Fruit fly (Drosophila melanogaster) whole organism, embryonic: Measurements from ENCODE around the gene GstO2.

Experiments
- Atf3 ChIP-seq: fragments of 200-800 bp; sonication (Bioruptor generic); optimal IDR thresholded peaks from 3 replicates; lab custom pipeline; 2016; ENCODE audit warnings: missing biosample characterization, missing genetic modification characterization
- Awh ChIP-seq: fragments of 200-800 bp; sonication (Bioruptor generic); IDR thresholded peaks from 2 replicates; pipeline ENCODE4, ENCODE4 v1.3.6; 2022; ENCODE audit warnings: missing biosample characterization, missing genetic modification characterization
- CG10147 ChIP-seq: fragments of 200-800 bp; sonication (Bioruptor generic); optimal IDR thresholded peaks from 2 replicates; lab custom pipeline; 2019; ENCODE audit warnings: missing biosample characterization, mild to moderate bottlenecking, missing genetic modification characterization, moderate library complexity
- CG1024 ChIP-seq: fragments of 200-800 bp; sonication (Bioruptor generic); IDR thresholded peaks from 2 replicates; pipeline ENCODE4 v1.3.6; 2022; ENCODE audit warnings: missing biosample characterization, missing genetic modification characterization
- CG12071 ChIP-seq: fragments of 200-800 bp; sonication (Bioruptor generic); optimal IDR thresholded peaks from 3 replicates; lab custom pipeline; 2018; ENCODE audit warnings: missing biosample characterization, mild to moderate bottlenecking, missing genetic modification characterization
- CG12299 ChIP-seq: fragments of 200-800 bp; sonication (Bioruptor generic); optimal IDR thresholded peaks from 2 replicates; lab custom pipeline; 2018; ENCODE audit warnings: missing biosample characterization, mild to moderate bottlenecking, missing genetic modification characterization
- CG12391 ChIP-seq: fragments of 200-800 bp; sonication (Bioruptor generic); optimal IDR thresholded peaks from 3 replicates; lab custom pipeline; 2018; ENCODE audit warnings: missing biosample characterization, mild to moderate bottlenecking, missing genetic modification characterization, moderate library complexity
- CG13287 ChIP-seq: fragments of 200-800 bp; sonication (Bioruptor generic); IDR thresholded peaks from 2 replicates; pipeline ENCODE4 v1.3.6; 2022; ENCODE audit warnings: missing biosample characterization, missing genetic modification characterization; ENCODE audit not compliant: partially characterized antibody
- CG13424 ChIP-seq: fragments of 200-800 bp; sonication (Bioruptor generic); optimal IDR thresholded peaks from 2 replicates; lab custom pipeline; 2019; ENCODE audit warnings: missing biosample characterization, mild to moderate bottlenecking, missing genetic modification characterization, moderate library complexity
- CG13775 ChIP-seq: fragments of 200-800 bp; sonication (Bioruptor generic); optimal IDR thresholded peaks from 3 replicates; lab custom pipeline; 2017; ENCODE audit warnings: missing biosample characterization, mild to moderate bottlenecking, missing genetic modification characterization
- CG16863 ChIP-seq: fragments of 200-800 bp; sonication (Bioruptor generic); optimal IDR thresholded peaks from 3 replicates; lab custom pipeline; 2016; ENCODE audit warnings: missing biosample characterization, missing genetic modification characterization
- CG18619 ChIP-seq: fragments of 200-800 bp; sonication (Bioruptor generic); optimal IDR thresholded peaks from 3 replicates; lab custom pipeline; 2017; ENCODE audit warnings: missing biosample characterization, mild to moderate bottlenecking, missing genetic modification characterization
- CG2202 ChIP-seq: fragments of 200-800 bp; sonication (Bioruptor generic); optimal IDR thresholded peaks from 2 replicates; lab custom pipeline; 2018; ENCODE audit warnings: missing biosample characterization, mild to moderate bottlenecking, missing genetic modification characterization
- CG3281 ChIP-seq: fragments of 200-800 bp; sonication (Bioruptor generic); optimal IDR thresholded peaks from 3 replicates; lab custom pipeline; 2017; ENCODE audit warnings: missing biosample characterization, mild to moderate bottlenecking, missing genetic modification characterization
- CG6254 ChIP-seq: fragments of 200-800 bp; sonication (Bioruptor generic); optimal IDR thresholded peaks from 3 replicates; lab custom pipeline; 2017; ENCODE audit warnings: mild to moderate bottlenecking, missing biosample characterization, missing genetic modification reagents, missing genetic modification characterization
- CG8089 ChIP-seq: fragments of 200-800 bp; sonication (Bioruptor generic); optimal IDR thresholded peaks from 3 replicates; lab custom pipeline; 2016; ENCODE audit warnings: missing biosample characterization, missing genetic modification characterization
- CG8281 ChIP-seq: fragments of 200-800 bp; sonication (Bioruptor generic); optimal IDR thresholded peaks from 2 replicates; lab custom pipeline; 2018; ENCODE audit warnings: missing biosample characterization, mild to moderate bottlenecking, missing genetic modification characterization, moderate library complexity
- CrebB ChIP-seq: fragments of 200-800 bp; sonication (Bioruptor generic); optimal IDR thresholded peaks from 3 replicates; lab custom pipeline; 2018; ENCODE audit warnings: missing biosample characterization, mild to moderate bottlenecking, missing genetic modification characterization
- D ChIP-seq, 2 experiments: fragments of 200-800 bp in 1 of 2; fragments of >200 bp in 1 of 2; sonication (Bioruptor generic) in 1 of 2; optimal IDR thresholded peaks; 2 replicates in 1 of 2; 3 replicates in 1 of 2; lab custom pipeline; 2017; ENCODE audit warnings: mild to moderate bottlenecking in 1 of 2, missing biosample characterization in 1 of 2, missing genetic modification characterization in 1 of 2, missing genetic modification reagents in 1 of 2
- Dfd ChIP-seq, 2 experiments: fragments of >200 bp; optimal IDR thresholded peaks; 2 replicates each; lab custom pipeline; 2017; ENCODE audit warnings: missing biosample characterization in 2 of 2, missing genetic modification characterization in 2 of 2
- Dip3 ChIP-seq: fragments of 200-800 bp; sonication (Bioruptor generic); optimal IDR thresholded peaks from 3 replicates; lab custom pipeline; 2016; ENCODE audit warnings: missing biosample characterization, missing genetic modification characterization
- HmgD ChIP-seq: fragments of 200-800 bp; sonication (Bioruptor generic); optimal IDR thresholded peaks from 3 replicates; lab custom pipeline; 2016; ENCODE audit warnings: missing biosample characterization, missing genetic modification characterization
- Hsf ChIP-seq: fragments of 200-800 bp; sonication (Bioruptor generic); optimal IDR thresholded peaks from 3 replicates; lab custom pipeline; 2016; ENCODE audit warnings: missing biosample characterization, missing genetic modification characterization
- Mad ChIP-seq: fragments of 200-800 bp; sonication (Bioruptor generic); optimal IDR thresholded peaks from 2 replicates; lab custom pipeline; 2016; ENCODE audit warnings: missing biosample characterization, missing genetic modification characterization
- Neu2 ChIP-seq: fragments of 200-800 bp; sonication (Bioruptor generic); optimal IDR thresholded peaks from 3 replicates; lab custom pipeline; 2016; ENCODE audit warnings: missing biosample characterization, missing genetic modification characterization, borderline replicate concordance
- Ravus ChIP-seq: fragments of 200-800 bp; sonication (Bioruptor generic); IDR thresholded peaks from 2 replicates; pipeline ENCODE4 v1.3.6; 2022; ENCODE audit warnings: missing biosample characterization, missing genetic modification characterization
- Stat92E ChIP-seq, 3 experiments: fragments of >200 bp in 2 of 3; fragments of 200-800 bp in 1 of 3; sonication (Bioruptor generic) in 1 of 3; optimal IDR thresholded peaks; 2 replicates each; lab custom pipeline; 2017 to 2019; ENCODE audit warnings: missing biosample characterization in 3 of 3, missing genetic modification characterization in 3 of 3, mild to moderate bottlenecking in 1 of 3, moderate library complexity in 1 of 3
- ab ChIP-seq: fragments of 200-800 bp; sonication (Bioruptor generic); optimal IDR thresholded peaks from 2 replicates; lab custom pipeline; 2016; ENCODE audit warnings: missing biosample characterization, missing genetic modification characterization
- abd-A ChIP-seq: fragments of 200-800 bp; sonication (Bioruptor generic); optimal IDR thresholded peaks from 3 replicates; lab custom pipeline; 2019; ENCODE audit warnings: missing biosample characterization, mild to moderate bottlenecking, missing genetic modification characterization, moderate library complexity
- ato ChIP-seq: fragments of 200-800 bp; sonication (Bioruptor generic); IDR thresholded peaks from 2 replicates; pipeline ENCODE4 v1.3.6; 2022; ENCODE audit warnings: missing biosample characterization, missing genetic modification characterization; ENCODE audit not compliant: partially characterized antibody
- bcd ChIP-seq: fragments of 200-800 bp; sonication (Bioruptor generic); optimal IDR thresholded peaks from 2 replicates; lab custom pipeline; 2017; ENCODE audit warnings: missing biosample characterization, mild to moderate bottlenecking, missing genetic modification characterization
- br ChIP-seq: fragments of >200 bp; optimal IDR thresholded peaks from 2 replicates; lab custom pipeline; 2017
- caup ChIP-seq: fragments of 200-800 bp; sonication (Bioruptor generic); optimal IDR thresholded peaks from 3 replicates; lab custom pipeline; 2017; ENCODE audit warnings: missing biosample characterization, mild to moderate bottlenecking, missing genetic modification characterization, moderate library complexity; ENCODE audit not compliant: severe bottlenecking
- cg ChIP-seq: fragments of 200-800 bp; sonication (Bioruptor generic); optimal IDR thresholded peaks from 3 replicates; lab custom pipeline; 2019; ENCODE audit warnings: missing biosample characterization, mild to moderate bottlenecking, missing genetic modification characterization, moderate library complexity
- crp ChIP-seq, 2 experiments: fragments of 200-800 bp; sonication (Bioruptor generic); optimal IDR thresholded peaks; 2 replicates in 1 of 2; 3 replicates in 1 of 2; lab custom pipeline; 2017; ENCODE audit warnings: missing biosample characterization in 2 of 2, missing genetic modification characterization in 2 of 2, mild to moderate bottlenecking in 1 of 2, moderate library complexity in 1 of 2
- esg ChIP-seq: fragments of 200-800 bp; sonication (Bioruptor generic); conservative IDR thresholded peaks from 2 replicates; pipeline ENCODE4 v1.3.6; 2022; ENCODE audit warnings: missing biosample characterization, missing genetic modification characterization
- ftz-f1 ChIP-seq: fragments of 200-800 bp; sonication (Bioruptor generic); optimal IDR thresholded peaks from 2 replicates; lab custom pipeline; 2016; ENCODE audit warnings: missing biosample characterization, missing genetic modification characterization
- grau ChIP-seq: fragments of 200-800 bp; optimal IDR thresholded peaks from 3 replicates; lab custom pipeline; 2019; ENCODE audit warnings: missing biosample characterization, mild to moderate bottlenecking, missing genetic modification characterization, moderate library complexity
- kay ChIP-seq: fragments of 200-800 bp; sonication (Bioruptor generic); optimal IDR thresholded peaks from 2 replicates; lab custom pipeline; 2016; ENCODE audit warnings: missing biosample characterization, missing genetic modification characterization
- lilli ChIP-seq: fragments of 200-800 bp; sonication (Bioruptor generic); optimal IDR thresholded peaks from 3 replicates; lab custom pipeline; 2016; ENCODE audit warnings: missing biosample characterization, missing genetic modification characterization
- mam ChIP-seq: fragments of 200-800 bp; sonication (Bioruptor generic); optimal IDR thresholded peaks from 3 replicates; lab custom pipeline; 2016; ENCODE audit warnings: missing biosample characterization, missing genetic modification characterization
- odd ChIP-seq: fragments of 200-800 bp; sonication (Bioruptor generic); optimal IDR thresholded peaks from 2 replicates; lab custom pipeline; 2017; ENCODE audit warnings: missing biosample characterization, mild to moderate bottlenecking, missing genetic modification characterization
- org-1 ChIP-seq: fragments of 200-800 bp; sonication (Bioruptor generic); optimal IDR thresholded peaks from 2 replicates; lab custom pipeline; 2017; ENCODE audit warnings: missing biosample characterization, missing genetic modification characterization
- pan ChIP-seq, 4 experiments: fragments of >200 bp in 3 of 4; fragments of 200-800 bp in 1 of 4; sonication (Bioruptor generic) in 1 of 4; optimal IDR thresholded peaks in 3 of 4; IDR thresholded peaks in 1 of 4; 2 replicates each; pipeline versions ENCODE4 v1.3.6 to Lab custom; 2017 to 2022; ENCODE audit warnings: missing biosample characterization in 2 of 4, missing genetic modification characterization in 2 of 4, mixed read lengths in 1 of 4
- rib ChIP-seq: fragments of 200-800 bp; sonication (Bioruptor generic); IDR thresholded peaks from 2 replicates; pipeline ENCODE4 v1.3.6; 2022; ENCODE audit warnings: missing biosample characterization, missing genetic modification characterization
- row ChIP-seq: fragments of 200-800 bp; sonication (Bioruptor generic); IDR thresholded peaks from 3 replicates; pipeline ENCODE4 v1.3.6; 2022; ENCODE audit warnings: missing biosample characterization, missing genetic modification characterization
- salm ChIP-seq: fragments of 200-800 bp; sonication (Bioruptor generic); optimal IDR thresholded peaks from 2 replicates; lab custom pipeline; 2018; ENCODE audit warnings: missing biosample characterization, mild to moderate bottlenecking, missing genetic modification characterization
- tio ChIP-seq: fragments of 200-800 bp; sonication (Bioruptor generic); optimal IDR thresholded peaks from 2 replicates; lab custom pipeline; 2017; ENCODE audit warnings: missing biosample characterization, missing genetic modification characterization, inconsistent platforms
- zen2 ChIP-seq: fragments of 200-800 bp; sonication (Bioruptor generic); IDR thresholded peaks from 3 replicates; pipeline ENCODE4 v1.3.6; 2022; ENCODE audit warnings: missing biosample characterization, missing genetic modification characterization; ENCODE audit not compliant: partially characterized antibody

GstO2 gene

DNA sequence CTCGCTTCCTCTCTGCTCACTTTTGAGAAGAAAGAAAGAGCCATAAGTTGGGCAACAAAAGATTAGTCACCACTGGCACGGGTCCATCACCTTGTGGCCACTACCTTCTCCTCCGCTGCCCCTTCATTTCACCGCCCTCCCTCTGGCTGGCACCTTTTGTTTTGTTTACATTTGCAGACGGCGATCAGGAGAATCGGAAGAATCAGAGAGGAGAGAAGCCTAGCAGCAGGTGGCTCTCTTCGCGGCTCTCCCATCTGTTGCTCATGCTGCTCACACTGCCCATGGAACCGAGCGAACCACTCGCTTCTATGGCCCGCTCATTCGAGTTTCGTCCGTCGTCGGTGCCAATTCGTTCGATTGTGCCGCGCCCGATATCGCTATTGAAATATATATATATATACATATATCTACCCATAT is 23.1 kb upstream of the GstO2 start (continued):
- TF ChIP-seq salm (tag; lab: Kevin White, UChicago) (no peak), mam (no peak), Atf3 (no peak), zen2 (GFP tag; lab: Robert Waterston, UW) (no peak; the same call in 2 of the 3 replicates), Awh (GFP tag; lab: Robert Waterston, UW) (0 out of 2 replicates have a peak, but pooled peaks have one; percentile 10), CG13287 (GFP tag; lab: Robert Waterston, UW) (peak; percentile 48; the same call in 1 of the 2 replicates), esg (GFP tag; lab: Robert Waterston, UW) (no peak), row (GFP tag; lab: Robert Waterston, UW) (no peak; the same call in 2 of the 3 replicates), CG8089 (GFP tag; lab: Kevin White, UChicago) (no peak), CG12299 (tag; lab: Kevin White, UChicago) (no peak), Hsf (GFP tag; lab: Kevin White, UChicago) (no peak), tio (no peak), CG8281 (tag; lab: Kevin White, UChicago) (no peak), CG2202 (tag; lab: Kevin White, UChicago) (no peak), grau (no peak), CG18619 (GFP tag; lab: Kevin White, UChicago) (no peak), CG16863 (GFP tag; lab: Kevin White, UChicago) (no peak), CG13775 (no peak), pan (optimal IDR thresholded peaks at IDR 0.05; lab: Kevin White, UChicago) (no peak), pan (GFP tag; optimal IDR thresholded peaks at IDR 0.05 in 1 of 2, IDR thresholded peaks at IDR 0.05 in 1 of 2) (peak in 1 of 2 experiments; percentile 27), D (optimal IDR thresholded peaks at IDR 0.05; lab: Kevin White, UChicago) (no peak), D (GFP tag; optimal IDR thresholded peaks at IDR 0.05; lab: Kevin White, UChicago) (no peak), crp (GFP tag; optimal IDR thresholded peaks at IDR 0.05; lab: Kevin White, UChicago) (no peak), HmgD (no peak), CG10147 (GFP tag; lab: Kevin White, UChicago) (no peak), odd (no peak), ftz-f1 (peak; percentile 85), kay (peak; percentile 93), ab (GFP tag; lab: Kevin White, UChicago) (no peak), Dfd (GFP tag; optimal IDR thresholded peaks at IDR 0.05; lab: Kevin White, UChicago) (no peak), br (lab: Kevin White, UChicago) (no peak), CG12391 (no peak), lilli (GFP tag; lab: Kevin White, UChicago) (no peak), rib (peak; percentile 32; the same call in 1 of the 2 replicates), CG1024 (GFP tag; lab: Robert Waterston, UW) (no peak; the same call in 1 of the 2 replicates), Mad (GFP tag; lab: Kevin White, UChicago) (no peak), CG3281 (GFP tag; lab: Kevin White, UChicago) (peak; percentile 19), Dip3 (GFP tag; lab: Kevin White, UChicago) (no peak), Neu2 (no peak), abd-A (tag; lab: Kevin White, UChicago) (no peak), org-1 (GFP tag; lab: Kevin White, UChicago) (no peak), CrebB (tag; lab: Kevin White, UChicago) (peak; percentile 57), Ravus (GFP tag; lab: Robert Waterston, UW) (no peak), caup (GFP tag; lab: Kevin White, UChicago) (peak; percentile 24), CG6254 (GFP tag; lab: Kevin White, UChicago) (no peak), CG12071 (GFP tag; lab: Kevin White, UChicago) (peak; percentile 42), Stat92E (GFP tag; optimal IDR thresholded peaks at IDR 0.05; lab: Kevin White, UChicago) (peak in 1 of 3 experiments; percentile 59), CG13424 (peak; percentile 6), cg (GFP tag; lab: Kevin White, UChicago) (no peak), bcd (GFP tag; lab: Kevin White, UChicago) (no peak), ato (0 out of 2 replicates have a peak, but pooled peaks have one; percentile 32)
